Fruit fly (Drosophila melanogaster): ENCODE results near the gene Hsp27.

- TF ChIP-seq CG8478 (optimal IDR thresholded peaks at IDR 0.05) = no peak
- TF ChIP-seq CTCF (optimal IDR thresholded peaks at IDR 0.05) = peak in 1 of 2 experiments; percentile 36
Measured at dm6 chr3L:9401354-9402156, 17.7 kb downstream of the Hsp27 start.

All from S2 (cell line).